Fruit fly (Drosophila melanogaster) whole organism, adult: ENCODE data around the gene CG42766.

Experiments used
- CG1620 ChIP-seq: fragments of 200-800 bp; sonication (Bioruptor generic); optimal IDR thresholded peaks from 2 replicates; lab custom pipeline; 2016; ENCODE audit warnings: missing biosample characterization, missing genetic modification characterization
- CG33017 ChIP-seq: fragments of 200-800 bp; sonication (Bioruptor generic); optimal IDR thresholded peaks from 2 replicates; lab custom pipeline; 2018; ENCODE audit warnings: missing biosample characterization, mild to moderate bottlenecking, missing genetic modification characterization, moderate library complexity
- CG5204 ChIP-seq: fragments of 200-800 bp; sonication (Bioruptor generic); optimal IDR thresholded peaks from 2 replicates; lab custom pipeline; 2016; ENCODE audit warnings: missing biosample characterization, missing genetic modification characterization
- CG7045 ChIP-seq: fragments of 200-800 bp; sonication (Bioruptor generic); optimal IDR thresholded peaks from 2 replicates; lab custom pipeline; 2017; ENCODE audit warnings: missing biosample characterization, mild to moderate bottlenecking, missing genetic modification characterization
- CG7101 ChIP-seq: fragments of 200-800 bp; sonication (Bioruptor generic); optimal IDR thresholded peaks from 2 replicates; lab custom pipeline; 2018; ENCODE audit warnings: missing biosample characterization, mild to moderate bottlenecking, missing genetic modification characterization, moderate library complexity
- Crg-1 ChIP-seq: fragments of 200-800 bp; sonication (Bioruptor generic); optimal IDR thresholded peaks from 2 replicates; lab custom pipeline; 2016; ENCODE audit warnings: missing biosample characterization, missing genetic modification characterization
- Hr96 ChIP-seq: fragments of 200-800 bp; sonication (Bioruptor generic); optimal IDR thresholded peaks from 2 replicates; lab custom pipeline; 2016; ENCODE audit warnings: missing biosample characterization, missing genetic modification characterization
- Mnt ChIP-seq: fragments of 200-800 bp; sonication (Bioruptor generic); optimal IDR thresholded peaks from 2 replicates; lab custom pipeline; 2016; ENCODE audit warnings: missing biosample characterization, mild to moderate bottlenecking, missing genetic modification characterization
- bab1 ChIP-seq: fragments of 200-800 bp; sonication (Bioruptor generic); optimal IDR thresholded peaks from 3 replicates; lab custom pipeline; 2019; ENCODE audit warnings: missing biosample characterization, mild to moderate bottlenecking, missing genetic modification characterization, moderate library complexity
- cic ChIP-seq: fragments of 200-800 bp; sonication (Bioruptor generic); optimal IDR thresholded peaks from 2 replicates; lab custom pipeline; 2017; ENCODE audit warnings: missing biosample characterization, mild to moderate bottlenecking, missing genetic modification characterization, moderate library complexity
- cnc ChIP-seq, 2 experiments: fragments of >200 bp; optimal IDR thresholded peaks; 2 replicates each; lab custom pipeline; 2017
- kay ChIP-seq: fragments of 200-800 bp; sonication (Bioruptor generic); peaks from one replicate; lab custom pipeline; 2016; ENCODE audit warnings: missing biosample characterization, missing genetic modification characterization, borderline replicate concordance
- ovo ChIP-seq: fragments of 200-800 bp; sonication (Bioruptor generic); optimal IDR thresholded peaks from 2 replicates; lab custom pipeline; 2016; ENCODE audit warnings: missing biosample characterization, missing genetic modification characterization
- tj ChIP-seq: fragments of 200-800 bp; sonication (Bioruptor generic); optimal IDR thresholded peaks from 3 replicates; lab custom pipeline; 2017; ENCODE audit warnings: missing biosample characterization, mild to moderate bottlenecking, missing genetic modification characterization, moderate library complexity

- TF ChIP-seq kay (no peak), Mnt (GFP tag; lab: Kevin White, UChicago) (no peak), cnc (optimal IDR thresholded peaks at IDR 0.05; lab: Kevin White, UChicago) (no peak), CG7045 (GFP tag; lab: Kevin White, UChicago) (no peak), Hr96 (GFP tag; lab: Kevin White, UChicago) (no peak), ovo (GFP tag; lab: Kevin White, UChicago) (no peak), CG5204 (no peak), tj (no peak), Crg-1 (GFP tag; lab: Kevin White, UChicago) (no peak), bab1 (GFP tag; lab: Kevin White, UChicago) (no peak), CG33017 (no peak), CG7101 (tag; lab: Kevin White, UChicago) (no peak), CG1620 (GFP tag; lab: Kevin White, UChicago) (no peak), cic (no peak)
Measured at dm6 chrX:16008814-16009213, 32.1 kb downstream of the CG42766 start, which contains the start of gene Muc14A.
